Worm (Caenorhabditis elegans): ENCODE results near the gene fbxl-5.

- no peak for TF ChIP-seq nhr-76 (tag; optimal IDR thresholded peaks at IDR 0.05)
- TF ChIP-seq ceh-9 (tag; optimal IDR thresholded peaks at IDR 0.05): no peak
- peak; percentile 98 for TF ChIP-seq elt-2 (tag; optimal IDR thresholded peaks at IDR 0.05)
- no peak for TF ChIP-seq zag-1 (tag; optimal IDR thresholded peaks at IDR 0.05)
- no peak for TF ChIP-seq nfya-1 (tag; optimal IDR thresholded peaks at IDR 0.05; ENCODE audit: insufficient read depth)
- TF ChIP-seq ama-1 (optimal IDR thresholded peaks at IDR 0.05): no peak
- TF ChIP-seq lin-15B (tag; optimal IDR thresholded peaks at IDR 0.05): no peak
- TF ChIP-seq mdl-1 (tag; optimal IDR thresholded peaks at IDR 0.05): no peak
- TF ChIP-seq skn-1 (tag; optimal IDR thresholded peaks at IDR 0.05): no peak
- TF ChIP-seq elt-3 (tag; optimal IDR thresholded peaks at IDR 0.05): no peak
- no peak for TF ChIP-seq ztf-4 (tag; optimal IDR thresholded peaks at IDR 0.05)
- TF ChIP-seq ceh-28 (tag; optimal IDR thresholded peaks at IDR 0.05): no peak
Measured at ce11 chrV:7744068-7744467, 1.4 kb downstream of the fbxl-5 start.

Measured in whole organism, L3 larva.